Worm (Caenorhabditis elegans) whole organism, L4 larva: Measurements from ENCODE around the gene H03G16.6.
A peak's percentile ranks its signal among the peaks of the same experiment; 100 is the strongest.

ENCODE experiments used
- F26F4.8 ChIP-seq: fragments of 200-800 bp; sonication (Bioruptor generic); conservative IDR thresholded peaks from 2 replicates; pipeline ENCODE4 v1.3.6; 2022; ENCODE audit warnings: missing genetic modification characterization, missing compliant biosample characterization
- T20F7.1 ChIP-seq: fragments of 200-800 bp; sonication (Bioruptor generic); optimal IDR thresholded peaks from 2 replicates; lab custom pipeline; 2018; ENCODE audit warnings: mild to moderate bottlenecking, missing genetic modification characterization, missing compliant biosample characterization
- ZK337.2 ChIP-seq: fragments of 200-800 bp; sonication (Bioruptor generic); IDR thresholded peaks from 2 replicates; pipeline ENCODE4 v1.3.6; 2022; ENCODE audit warnings: missing genetic modification reagents, missing genetic modification characterization, missing compliant biosample characterization
- aha-1 ChIP-seq: fragments of 150-350 bp; peaks from one replicate; lab custom pipeline; 2014; ENCODE audit warnings: missing biosample characterization, missing genetic modification characterization
- aly-2 ChIP-seq: sonication (generic microtip); optimal IDR thresholded peaks from 2 replicates; lab custom pipeline; 2018; ENCODE audit warnings: missing biosample characterization, missing genetic modification characterization
- arid-1 ChIP-seq: fragments of 200-800 bp; sonication (Bioruptor generic); conservative IDR thresholded peaks from 2 replicates; pipeline ENCODE4 v1.3.6; 2022; ENCODE audit warnings: missing genetic modification reagents, missing genetic modification characterization, missing compliant biosample characterization
- ceh-20 ChIP-seq: fragments of 200-800 bp; sonication (Bioruptor generic); IDR thresholded peaks from 2 replicates; pipeline ENCODE4 v1.3.6; 2022; ENCODE audit warnings: missing genetic modification reagents, missing genetic modification characterization, missing compliant biosample characterization
- ceh-28 ChIP-seq: fragments of 150-350 bp; optimal IDR thresholded peaks from 2 replicates; lab custom pipeline; 2014; ENCODE audit warnings: missing biosample characterization, missing genetic modification reagents, missing genetic modification characterization
- ceh-44 ChIP-seq: fragments of 200-800 bp; sonication (Bioruptor generic); IDR thresholded peaks from 2 replicates; pipeline ENCODE4 v1.3.6; 2022; ENCODE audit warnings: missing genetic modification reagents, missing genetic modification characterization, missing compliant biosample characterization
- ces-1 ChIP-seq: fragments of 150-350 bp; sonication (generic microtip); optimal IDR thresholded peaks from 4 replicates; lab custom pipeline; 2014; ENCODE audit warnings: missing biosample characterization, missing genetic modification reagents, missing genetic modification characterization
- cey-2 ChIP-seq: sonication (generic microtip); optimal IDR thresholded peaks from 3 replicates; lab custom pipeline; 2017; ENCODE audit warnings: missing genetic modification characterization, mild to moderate bottlenecking, missing compliant biosample characterization, antibody characterized with exemption, borderline replicate concordance; ENCODE audit not compliant: insufficient read depth
- ctbp-1 ChIP-seq: fragments of 200-800 bp; sonication (Bioruptor generic); IDR thresholded peaks from 2 replicates; pipeline ENCODE4 v1.3.6; 2022; ENCODE audit warnings: missing genetic modification reagents, missing genetic modification characterization, missing compliant biosample characterization
- daf-12 ChIP-seq: fragments of 150-350 bp; optimal IDR thresholded peaks from 2 replicates; lab custom pipeline; 2014; ENCODE audit warnings: missing biosample characterization, missing genetic modification reagents, missing genetic modification characterization
- daf-16 ChIP-seq, 3 experiments: sonication (generic microtip); optimal IDR thresholded peaks; 2 replicates each; lab custom pipeline; 2016 to 2017; ENCODE audit warnings: missing genetic modification characterization in 3 of 3, missing genetic modification reagents in 3 of 3, mild to moderate bottlenecking in 2 of 3, missing compliant biosample characterization in 2 of 3, missing biosample characterization in 1 of 3, moderate library complexity in 1 of 3
- dmd-6 ChIP-seq: fragments of 200-800 bp; sonication (Bioruptor generic); IDR thresholded peaks from 2 replicates; pipeline ENCODE4 v1.3.6; 2022; ENCODE audit warnings: missing genetic modification reagents, missing genetic modification characterization, missing compliant biosample characterization
- duxl-1 ChIP-seq: sonication (generic microtip); optimal IDR thresholded peaks from 2 replicates; lab custom pipeline; 2016; ENCODE audit warnings: mild to moderate bottlenecking, missing genetic modification characterization, moderate library complexity, missing compliant biosample characterization; ENCODE audit not compliant: poor library complexity
- fos-1 ChIP-seq: fragments of 150-350 bp; optimal IDR thresholded peaks from 2 replicates; lab custom pipeline; 2014; ENCODE audit warnings: missing biosample characterization, missing genetic modification characterization
- hlh-11 ChIP-seq: fragments of 200-800 bp; sonication (Bioruptor generic); optimal IDR thresholded peaks from 2 replicates; lab custom pipeline; 2018; ENCODE audit warnings: mild to moderate bottlenecking, missing genetic modification characterization, missing compliant biosample characterization
- hlh-30 ChIP-seq: sonication (generic microtip); optimal IDR thresholded peaks from 2 replicates; lab custom pipeline; 2017; ENCODE audit warnings: antibody characterized with exemption, mild to moderate bottlenecking, missing genetic modification characterization, missing compliant biosample characterization; ENCODE audit not compliant: insufficient read depth
- lin-1 ChIP-seq: fragments of 200-800 bp; sonication (Bioruptor generic); IDR thresholded peaks from 2 replicates; pipeline ENCODE4 v1.3.6; 2022; ENCODE audit warnings: missing genetic modification reagents, missing genetic modification characterization, missing compliant biosample characterization
- mdt-29 ChIP-seq: fragments of 200-800 bp; sonication (Bioruptor generic); IDR thresholded peaks from 2 replicates; pipeline ENCODE4 v1.3.6; 2022; ENCODE audit warnings: missing genetic modification reagents, missing genetic modification characterization, missing compliant biosample characterization
- mes-2 ChIP-seq: sonication (generic microtip); optimal IDR thresholded peaks from 2 replicates; lab custom pipeline; 2016; ENCODE audit warnings: missing genotype, mild to moderate bottlenecking, missing genetic modification characterization, missing compliant biosample characterization; ENCODE audit not compliant: poor library complexity, severe bottlenecking
- mxl-3 ChIP-seq: fragments of 200-800 bp; sonication (Bioruptor generic); optimal IDR thresholded peaks from 2 replicates; lab custom pipeline; 2018; ENCODE audit warnings: mild to moderate bottlenecking, missing genetic modification characterization, missing compliant biosample characterization
- nhr-11 ChIP-seq: fragments of 150-350 bp; optimal IDR thresholded peaks from 2 replicates; lab custom pipeline; 2014; ENCODE audit warnings: missing biosample characterization, missing genetic modification characterization
- nhr-25 ChIP-seq: sonication (generic microtip); optimal IDR thresholded peaks from 2 replicates; lab custom pipeline; 2017; ENCODE audit warnings: missing genetic modification characterization, mild to moderate bottlenecking, missing compliant biosample characterization, antibody characterized with exemption, moderate library complexity, borderline replicate concordance; ENCODE audit not compliant: insufficient read depth
- nhr-28 ChIP-seq: fragments of 150-350 bp; optimal IDR thresholded peaks from 2 replicates; lab custom pipeline; 2014; ENCODE audit warnings: missing biosample characterization, missing genetic modification characterization
- nhr-41 ChIP-seq: fragments of 200-800 bp; sonication (Bioruptor generic); IDR thresholded peaks from 2 replicates; pipeline ENCODE4 v1.3.6; 2022; ENCODE audit warnings: missing genetic modification reagents, missing genetic modification characterization, missing compliant biosample characterization
- nhr-42 ChIP-seq: fragments of 200-800 bp; sonication (Bioruptor generic); IDR thresholded peaks from 2 replicates; pipeline ENCODE4 v1.3.6; 2022; ENCODE audit warnings: missing genetic modification characterization, missing compliant biosample characterization
- nhr-6 ChIP-seq: fragments of 150-350 bp; optimal IDR thresholded peaks from 2 replicates; lab custom pipeline; 2014; ENCODE audit warnings: missing biosample characterization, missing genetic modification characterization
- nhr-77 ChIP-seq: fragments of 150-350 bp; optimal IDR thresholded peaks from 2 replicates; lab custom pipeline; 2014; ENCODE audit warnings: missing biosample characterization, missing genetic modification characterization
- pha-4 ChIP-seq, 2 experiments: fragments of 150-350 bp in 1 of 2; fragments of 200-800 bp in 1 of 2; sonication (Bioruptor generic) in 1 of 2; IDR thresholded peaks in 1 of 2; optimal IDR thresholded peaks in 1 of 2; 2 replicates each; pipeline versions ENCODE4 v1.3.6 to Lab custom; 2014 to 2022; ENCODE audit warnings: missing genetic modification characterization in 2 of 2, missing genetic modification reagents in 2 of 2, missing biosample characterization in 1 of 2, missing compliant biosample characterization in 1 of 2
- pqm-1 ChIP-seq: sonication (generic microtip); optimal IDR thresholded peaks from 2 replicates; lab custom pipeline; 2017; ENCODE audit warnings: missing biosample characterization, missing genetic modification characterization
- saeg-2 ChIP-seq: fragments of 200-800 bp; sonication (Bioruptor generic); IDR thresholded peaks from 2 replicates; pipeline ENCODE4 v1.3.6; 2022; ENCODE audit warnings: missing genetic modification reagents, missing genetic modification characterization, missing compliant biosample characterization
- set-16 ChIP-seq: fragments of 200-800 bp; sonication (Bioruptor generic); IDR thresholded peaks from 2 replicates; pipeline ENCODE4 v1.3.6; 2022; ENCODE audit warnings: missing genetic modification reagents, missing genetic modification characterization, missing compliant biosample characterization
- spr-3 ChIP-seq: fragments of 200-800 bp; sonication (Bioruptor generic); optimal IDR thresholded peaks from 2 replicates; lab custom pipeline; 2018; ENCODE audit warnings: mild to moderate bottlenecking, missing genetic modification characterization, missing compliant biosample characterization
- tra-1 ChIP-seq: fragments of 200-800 bp; sonication (Bioruptor generic); IDR thresholded peaks from 2 replicates; pipeline ENCODE4 v1.3.6; 2022; ENCODE audit warnings: missing genetic modification reagents, missing genetic modification characterization, missing compliant biosample characterization
- unc-62 ChIP-seq, 3 experiments: fragments of 150-350 bp in 1 of 3; sonication (generic microtip); optimal IDR thresholded peaks in 2 of 3; peaks in 1 of 3; 1 replicate in 1 of 3; 2 replicates in 2 of 3; lab custom pipeline; 2014 to 2017; ENCODE audit warnings: missing biosample characterization in 3 of 3, missing genetic modification characterization in 3 of 3, missing genetic modification reagents in 3 of 3, missing genotype in 1 of 3
- ztf-11 ChIP-seq: fragments of 150-350 bp; optimal IDR thresholded peaks from 2 replicates; lab custom pipeline; 2014; ENCODE audit warnings: missing biosample characterization, missing genetic modification characterization

The H03G16.6 gene

ce11 chrX:15057900-15058299, 5.4 kb downstream of the H03G16.6 start:
- peak in 1 of 2 experiments; percentile 14 for TF ChIP-seq unc-62 (GFP tag; optimal IDR thresholded peaks at IDR 0.05 in 1 of 2; lab: Kevin White, UChicago)
- no peak for TF ChIP-seq unc-62 (tag; optimal IDR thresholded peaks at IDR 0.05; lab: Kevin White, UChicago)
- TF ChIP-seq nhr-41, result no peak
- no peak for TF ChIP-seq aly-2 (tag; lab: Kevin White, UChicago)
- TF ChIP-seq aha-1 (tag; lab: Kevin White, UChicago), result peak; percentile 97

ce11 chrX:15060303-15060702, 7.8 kb downstream of the H03G16.6 start, which contains the start of gene fbxa-96:
Gene fbxa-96, minus strand, starts transcription at chrX:15060403.
- TF ChIP-seq aha-1 (tag; lab: Kevin White, UChicago) (peak; percentile 9), arid-1 (no peak)

- TF ChIP-seq nhr-77 (tag; lab: Kevin White, UChicago) (no peak), ceh-20 (GFP tag; lab: Robert Waterston, UW) (no peak), ztf-11 (tag; lab: Kevin White, UChicago) (no peak), nhr-6 (tag; lab: Kevin White, UChicago) (no peak), pqm-1 (tag; lab: Kevin White, UChicago) (no peak), ctbp-1 (GFP tag; lab: Robert Waterston, UW) (no peak), fos-1 (tag; lab: Kevin White, UChicago) (no peak), unc-62 (GFP tag; optimal IDR thresholded peaks at IDR 0.05 in 1 of 2; lab: Kevin White, UChicago) (no peak), unc-62 (tag; optimal IDR thresholded peaks at IDR 0.05; lab: Kevin White, UChicago) (no peak), saeg-2 (GFP tag; lab: Robert Waterston, UW) (no peak), F26F4.8 (no peak), nhr-42 (no peak)
These were observed 16.8 kb downstream of the H03G16.6 start, which contains the start of gene mam-6 for ce11 chrX:15069242-15069641. Gene mam-6, minus strand, starts transcription at chrX:15069342.

ce11 chrX:15070137-15070536, 17.7 kb downstream of the H03G16.6 start:
- TF ChIP-seq ces-1 (GFP tag; lab: Kevin White, UChicago), result no peak
- TF ChIP-seq set-16 (GFP tag; lab: Robert Waterston, UW), result peak; percentile 80
- TF ChIP-seq, all 104 proteins: peak for 1

ce11 chrX:15072877-15073276, 20.4 kb downstream of the H03G16.6 start:
- no peak for TF ChIP-seq daf-16 (GFP tag; optimal IDR thresholded peaks at IDR 0.05; lab: Kevin White, UChicago)
- no peak for TF ChIP-seq daf-16 (tag; optimal IDR thresholded peaks at IDR 0.05; lab: Kevin White, UChicago)
- TF ChIP-seq spr-3, result no peak
- TF ChIP-seq pha-4 (GFP tag; IDR thresholded peaks at IDR 0.05; lab: Robert Waterston, UW), result no peak
- no peak for TF ChIP-seq pha-4 (tag; optimal IDR thresholded peaks at IDR 0.05; lab: Kevin White, UChicago)
- TF ChIP-seq hlh-30 (tag; lab: Kevin White, UChicago), result peak; percentile 35
- no peak for TF ChIP-seq lin-1
- TF ChIP-seq nhr-25 (tag; lab: Kevin White, UChicago), result peak; percentile 22
- no peak for TF ChIP-seq nhr-77 (tag; lab: Kevin White, UChicago)
- TF ChIP-seq duxl-1 (tag; lab: Kevin White, UChicago), result no peak
- TF ChIP-seq mes-2 (tag; lab: Kevin White, UChicago), result no peak
- peak; percentile 2 for TF ChIP-seq aha-1 (tag; lab: Kevin White, UChicago)
- TF ChIP-seq daf-12 (tag; lab: Kevin White, UChicago), result no peak
- peak; percentile 28 for TF ChIP-seq nhr-28 (tag; lab: Kevin White, UChicago)
- no peak for TF ChIP-seq aly-2 (tag; lab: Kevin White, UChicago)
- TF ChIP-seq ZK337.2, result no peak
- TF ChIP-seq cey-2 (tag; lab: Kevin White, UChicago), result no peak
- no peak for TF ChIP-seq mdt-29 (GFP tag; lab: Robert Waterston, UW)
- 0 out of 2 replicates have a peak, but pooled peaks have one; percentile 17 for TF ChIP-seq dmd-6 (GFP tag; lab: Robert Waterston, UW)
- no peak for TF ChIP-seq ceh-44 (GFP tag; lab: Robert Waterston, UW)
- TF ChIP-seq tra-1 (GFP tag; lab: Robert Waterston, UW), result no peak
- no peak for TF ChIP-seq T20F7.1
- peak; percentile 21 for TF ChIP-seq ceh-28 (tag; lab: Kevin White, UChicago)
- no peak for TF ChIP-seq nhr-11 (tag; lab: Kevin White, UChicago)
- TF ChIP-seq mxl-3 (GFP tag; lab: Kevin White, UChicago), result peak; percentile 35
- TF ChIP-seq unc-62 (GFP tag; optimal IDR thresholded peaks at IDR 0.05 in 1 of 2; lab: Kevin White, UChicago), result peak in 1 of 2 experiments; percentile 99
- no peak for TF ChIP-seq unc-62 (tag; optimal IDR thresholded peaks at IDR 0.05; lab: Kevin White, UChicago)
- peak; percentile 54 for TF ChIP-seq hlh-11
